Fruit fly (Drosophila melanogaster) whole organism, embryonic: Measurements from ENCODE around the gene CG15449.

ENCODE experiments used
- Aef1 ChIP-seq: fragments of 200-800 bp; sonication (Bioruptor generic); IDR thresholded peaks from 3 replicates; pipeline ENCODE4 v1.3.6; 2022; ENCODE audit warnings: missing biosample characterization, missing genetic modification characterization
- BEAF-32 ChIP-seq: fragments of 200-800 bp; sonication (Bioruptor generic); optimal IDR thresholded peaks from 3 replicates; lab custom pipeline; 2017; ENCODE audit warnings: missing biosample characterization, missing genetic modification characterization, mild to moderate bottlenecking, moderate library complexity, missing genetic modification reagents
- CG10209 ChIP-seq: fragments of 200-800 bp; sonication (Bioruptor generic); optimal IDR thresholded peaks from 3 replicates; lab custom pipeline; 2017; ENCODE audit warnings: missing biosample characterization, mild to moderate bottlenecking, missing genetic modification characterization, missing genetic modification reagents
- CG11247 ChIP-seq: fragments of 200-800 bp; sonication (Bioruptor generic); IDR thresholded peaks from 2 replicates; pipeline ENCODE4 v1.3.6; 2022; ENCODE audit warnings: missing biosample characterization, missing genetic modification characterization
- CG12219 ChIP-seq: fragments of 200-800 bp; sonication (Bioruptor generic); optimal IDR thresholded peaks from 3 replicates; lab custom pipeline; 2018; ENCODE audit warnings: missing biosample characterization, mild to moderate bottlenecking, missing genetic modification characterization
- CG14014 ChIP-seq: fragments of 200-800 bp; sonication (Bioruptor generic); IDR thresholded peaks from 2 replicates; pipeline ENCODE4 v1.3.6; 2022; ENCODE audit warnings: missing biosample characterization, missing genetic modification characterization
- CG14441 ChIP-seq: fragments of 200-800 bp; sonication (Bioruptor generic); IDR thresholded peaks from 2 replicates; pipeline ENCODE4 v1.3.6; 2022; ENCODE audit warnings: missing biosample characterization, missing genetic modification characterization
- CG17328 ChIP-seq: fragments of 200-800 bp; sonication (Bioruptor generic); IDR thresholded peaks from 2 replicates; pipeline ENCODE4 v1.3.6; 2022; ENCODE audit warnings: missing biosample characterization, missing genetic modification characterization
- CG17912 ChIP-seq: fragments of 200-800 bp; sonication (Bioruptor generic); optimal IDR thresholded peaks from 2 replicates; lab custom pipeline; 2018; ENCODE audit warnings: missing biosample characterization, mild to moderate bottlenecking, missing genetic modification characterization
- CG18262 ChIP-seq: fragments of 200-800 bp; optimal IDR thresholded peaks from 3 replicates; lab custom pipeline; 2019; ENCODE audit warnings: missing biosample characterization, mild to moderate bottlenecking, missing genetic modification characterization, moderate library complexity
- CG18764 ChIP-seq: fragments of 200-800 bp; sonication (Bioruptor generic); optimal IDR thresholded peaks from 3 replicates; lab custom pipeline; 2016; ENCODE audit warnings: missing biosample characterization, missing genetic modification characterization
- CG2678 ChIP-seq: fragments of 200-800 bp; sonication (Bioruptor generic); optimal IDR thresholded peaks from 3 replicates; lab custom pipeline; 2019; ENCODE audit warnings: missing biosample characterization, mild to moderate bottlenecking, missing genetic modification characterization, moderate library complexity
- CG32772 ChIP-seq: fragments of 200-800 bp; sonication (Bioruptor generic); IDR thresholded peaks from 2 replicates; pipeline ENCODE4 v1.3.6; 2022; ENCODE audit warnings: missing biosample characterization, missing genetic modification characterization
- CG34376 ChIP-seq: fragments of 200-800 bp; sonication (Bioruptor generic); optimal IDR thresholded peaks from 2 replicates; lab custom pipeline; 2018; ENCODE audit warnings: missing biosample characterization, mild to moderate bottlenecking, missing genetic modification characterization
- CG3726 ChIP-seq: fragments of 200-800 bp; sonication (Bioruptor generic); IDR thresholded peaks from 3 replicates; pipeline ENCODE4, ENCODE4 v1.3.6; 2022; ENCODE audit warnings: missing biosample characterization, missing genetic modification characterization
- CG4282 ChIP-seq: fragments of 200-800 bp; sonication (Bioruptor generic); optimal IDR thresholded peaks from 2 replicates; lab custom pipeline; 2016; ENCODE audit warnings: missing biosample characterization, missing genetic modification characterization
- CG4360 ChIP-seq: fragments of 200-800 bp; sonication (Bioruptor generic); IDR thresholded peaks from 2 replicates; pipeline ENCODE4 v1.3.6; 2022; ENCODE audit warnings: missing biosample characterization, missing genetic modification characterization
- CG4617 ChIP-seq: fragments of 200-800 bp; sonication (Bioruptor generic); optimal IDR thresholded peaks from 3 replicates; lab custom pipeline; 2016; ENCODE audit warnings: missing biosample characterization, missing genetic modification characterization, borderline replicate concordance
- CG6689 ChIP-seq: fragments of 200-800 bp; sonication (Bioruptor generic); IDR thresholded peaks from 2 replicates; pipeline ENCODE4 v1.3.6; 2022; ENCODE audit warnings: missing biosample characterization, missing genetic modification characterization
- CG6791 ChIP-seq: fragments of 200-800 bp; sonication (Bioruptor generic); IDR thresholded peaks from 3 replicates; pipeline ENCODE4 v1.3.6; 2022; ENCODE audit warnings: missing biosample characterization, missing genetic modification characterization; ENCODE audit not compliant: partially characterized antibody
- CG9437 ChIP-seq: fragments of 200-800 bp; sonication (Bioruptor generic); optimal IDR thresholded peaks from 2 replicates; lab custom pipeline; 2018; ENCODE audit warnings: missing biosample characterization, mild to moderate bottlenecking, missing genetic modification characterization
- Camta ChIP-seq: fragments of 200-800 bp; sonication (Bioruptor generic); optimal IDR thresholded peaks from 2 replicates; lab custom pipeline; 2016; ENCODE audit warnings: missing biosample characterization, missing genetic modification characterization
- Dp ChIP-seq: fragments of 200-800 bp; sonication (Bioruptor generic); optimal IDR thresholded peaks from 2 replicates; lab custom pipeline; 2018; ENCODE audit warnings: missing biosample characterization, mild to moderate bottlenecking, missing genetic modification characterization, moderate library complexity
- Elba2 ChIP-seq: fragments of 200-800 bp; sonication (Bioruptor generic); optimal IDR thresholded peaks from 3 replicates; lab custom pipeline; 2016; ENCODE audit warnings: missing biosample characterization, missing genetic modification characterization
- HmgZ ChIP-seq: fragments of 200-800 bp; sonication (Bioruptor generic); optimal IDR thresholded peaks from 2 replicates; lab custom pipeline; 2018; ENCODE audit warnings: missing biosample characterization, mild to moderate bottlenecking, missing genetic modification characterization
- Lhr ChIP-seq: fragments of 200-800 bp; sonication (Bioruptor generic); optimal IDR thresholded peaks from 3 replicates; lab custom pipeline; 2017; ENCODE audit warnings: mild to moderate bottlenecking, missing biosample characterization, missing genetic modification reagents, missing genetic modification characterization
- MBD-R2 ChIP-seq: fragments of 200-800 bp; sonication (Bioruptor generic); IDR thresholded peaks from 2 replicates; pipeline ENCODE4 v1.3.6; 2022; ENCODE audit warnings: missing biosample characterization, missing genetic modification characterization
- NFAT ChIP-seq: fragments of 200-800 bp; sonication (Bioruptor generic); IDR thresholded peaks from 2 replicates; pipeline ENCODE4 v1.3.6; 2022; ENCODE audit warnings: missing biosample characterization, missing genetic modification characterization
- Pdp1 ChIP-seq, 2 experiments: fragments of 200-800 bp; sonication (Bioruptor generic); optimal IDR thresholded peaks; 3 replicates each; lab custom pipeline; 2016; ENCODE audit warnings: missing biosample characterization in 2 of 2, missing genetic modification characterization in 2 of 2, mild to moderate bottlenecking in 1 of 2, moderate library complexity in 1 of 2
- ap ChIP-seq: fragments of 200-800 bp; sonication (Bioruptor generic); IDR thresholded peaks from 2 replicates; pipeline ENCODE4 v1.3.6; 2022; ENCODE audit warnings: missing biosample characterization, missing genetic modification characterization
- ara ChIP-seq: fragments of 200-800 bp; sonication (Bioruptor generic); IDR thresholded peaks from 2 replicates; pipeline ENCODE4 v1.3.6; 2022; ENCODE audit warnings: missing biosample characterization, missing genetic modification characterization
- br ChIP-seq: fragments of >200 bp; optimal IDR thresholded peaks from 2 replicates; lab custom pipeline; 2017
- chn ChIP-seq: fragments of 200-800 bp; sonication (Bioruptor generic); optimal IDR thresholded peaks from 2 replicates; lab custom pipeline; 2016; ENCODE audit warnings: missing biosample characterization, missing genetic modification characterization
- crc ChIP-seq: fragments of 200-800 bp; sonication (Bioruptor generic); optimal IDR thresholded peaks from 2 replicates; lab custom pipeline; 2016; ENCODE audit warnings: missing biosample characterization, missing genetic modification characterization
- croc ChIP-seq: fragments of 200-800 bp; sonication (Bioruptor generic); conservative IDR thresholded peaks from 3 replicates; pipeline ENCODE4 v1.3.6; 2022; ENCODE audit warnings: missing biosample characterization, missing genetic modification characterization
- dati ChIP-seq: fragments of 200-800 bp; sonication (Bioruptor generic); IDR thresholded peaks from 2 replicates; pipeline ENCODE4 v1.3.6; 2022; ENCODE audit warnings: missing biosample characterization, missing genetic modification characterization
- dm ChIP-seq: fragments of 200-800 bp; sonication (Bioruptor generic); optimal IDR thresholded peaks from 3 replicates; lab custom pipeline; 2016; ENCODE audit warnings: missing biosample characterization, missing genetic modification characterization
- emc ChIP-seq: fragments of 200-800 bp; sonication (Bioruptor generic); optimal IDR thresholded peaks from 2 replicates; lab custom pipeline; 2016; ENCODE audit warnings: missing biosample characterization, missing genetic modification characterization
- gro ChIP-seq: fragments of 200-800 bp; sonication (Bioruptor generic); optimal IDR thresholded peaks from 2 replicates; lab custom pipeline; 2016; ENCODE audit warnings: missing biosample characterization, missing genetic modification characterization
- ken ChIP-seq: fragments of 200-800 bp; sonication (Bioruptor generic); IDR thresholded peaks from 3 replicates; pipeline ENCODE4 v1.3.6; 2022; ENCODE audit warnings: missing biosample characterization, missing genetic modification characterization
- knrl ChIP-seq: fragments of 200-800 bp; sonication (Bioruptor generic); IDR thresholded peaks from 3 replicates; pipeline ENCODE4 v1.3.6; 2022; ENCODE audit warnings: missing biosample characterization, missing genetic modification characterization; ENCODE audit not compliant: partially characterized antibody
- pan ChIP-seq, 4 experiments: fragments of >200 bp in 3 of 4; fragments of 200-800 bp in 1 of 4; sonication (Bioruptor generic) in 1 of 4; optimal IDR thresholded peaks in 3 of 4; IDR thresholded peaks in 1 of 4; 2 replicates each; pipeline versions ENCODE4 v1.3.6 to Lab custom; 2017 to 2022; ENCODE audit warnings: missing biosample characterization in 2 of 4, missing genetic modification characterization in 2 of 4, mixed read lengths in 1 of 4
- phol ChIP-seq: fragments of 200-800 bp; sonication (Bioruptor generic); optimal IDR thresholded peaks from 3 replicates; lab custom pipeline; 2018; ENCODE audit warnings: missing biosample characterization, mild to moderate bottlenecking, missing genetic modification characterization, moderate library complexity
- pum ChIP-seq: fragments of 200-800 bp; sonication (Bioruptor generic); optimal IDR thresholded peaks from 2 replicates; lab custom pipeline; 2016; ENCODE audit warnings: missing biosample characterization, missing genetic modification characterization
- ranshi ChIP-seq: fragments of 200-800 bp; sonication (Bioruptor generic); IDR thresholded peaks from 2 replicates; pipeline ENCODE4 v1.3.6; 2022; ENCODE audit warnings: missing biosample characterization, missing genetic modification characterization
- ssp ChIP-seq: fragments of 200-800 bp; sonication (Bioruptor generic); IDR thresholded peaks from 2 replicates; pipeline ENCODE4 v1.3.6; 2022; ENCODE audit warnings: missing biosample characterization, missing genetic modification characterization
- stc ChIP-seq: fragments of 200-800 bp; sonication (Bioruptor generic); IDR thresholded peaks from 2 replicates; pipeline ENCODE4 v1.3.6; 2022; ENCODE audit warnings: missing biosample characterization, missing genetic modification characterization
- tup ChIP-seq: fragments of 200-800 bp; sonication (Bioruptor generic); optimal IDR thresholded peaks from 2 replicates; lab custom pipeline; 2016; ENCODE audit warnings: missing biosample characterization, mild to moderate bottlenecking, missing genetic modification characterization, moderate library complexity
- yki ChIP-seq: fragments of >200 bp; optimal IDR thresholded peaks from 3 replicates; lab custom pipeline; 2018

CG15449 gene

dm6 chrX:21042638-21043513 lies 2.5 kb upstream of the CG15449 start (continued):
- TF ChIP-seq CG12219 = peak; percentile 82
- TF ChIP-seq CG17912 (GFP tag; lab: Kevin White, UChicago) = no peak
- no peak for TF ChIP-seq dati
- 0 out of 3 replicates have a peak, but pooled peaks have one; percentile 66 for TF ChIP-seq CG3726 (GFP tag; lab: Robert Waterston, UW)
- TF ChIP-seq knrl (GFP tag; lab: Robert Waterston, UW) = 0 out of 3 replicates have a peak, but pooled peaks have one; percentile 33
- peak; percentile 27 for TF ChIP-seq CG4617
- peak; percentile 93 for TF ChIP-seq stc (GFP tag; lab: Robert Waterston, UW)
- TF ChIP-seq gro (GFP tag; lab: Kevin White, UChicago) = peak; percentile 5
- TF ChIP-seq CG18262 (tag; lab: Kevin White, UChicago) = peak; percentile 90
- TF ChIP-seq NFAT (GFP tag; lab: Robert Waterston, UW) = peak; percentile 76
- TF ChIP-seq emc (GFP tag; lab: Kevin White, UChicago) = no peak
- TF ChIP-seq CG32772 (GFP tag; lab: Robert Waterston, UW) = peak; percentile 84
- peak; percentile 91 for TF ChIP-seq CG6689 (GFP tag; lab: Robert Waterston, UW)
- no peak for TF ChIP-seq Elba2 (GFP tag; lab: Kevin White, UChicago)
- TF ChIP-seq CG4282 (GFP tag; lab: Kevin White, UChicago) = no peak
- no peak for TF ChIP-seq dm (GFP tag; lab: Kevin White, UChicago)
- TF ChIP-seq ara (GFP tag; lab: Robert Waterston, UW) = peak; percentile 89
- TF ChIP-seq CG34376 (GFP tag; lab: Kevin White, UChicago) = peak; percentile 62
- TF ChIP-seq pum (GFP tag; lab: Kevin White, UChicago) = no peak
- TF ChIP-seq Camta (GFP tag; lab: Kevin White, UChicago) = no peak
- peak; percentile 84 for TF ChIP-seq CG14014 (GFP tag; lab: Robert Waterston, UW)
- peak; percentile 52; the same call in 1 of the 2 replicates for TF ChIP-seq MBD-R2 (GFP tag; lab: Robert Waterston, UW)
- peak; percentile 65 for TF ChIP-seq CG4360 (GFP tag; lab: Robert Waterston, UW)
- TF ChIP-seq CG18764 (GFP tag; lab: Kevin White, UChicago) = peak; percentile 61
- peak; percentile 91 for TF ChIP-seq CG17328 (GFP tag; lab: Robert Waterston, UW)
- TF ChIP-seq yki (lab: Kevin White, UChicago) = no peak
- peak; percentile 81 for TF ChIP-seq ap (GFP tag; lab: Robert Waterston, UW)
- TF ChIP-seq Aef1 = peak; percentile 85
- TF ChIP-seq chn (GFP tag; lab: Kevin White, UChicago) = no peak
- TF ChIP-seq Pdp1 (GFP tag; optimal IDR thresholded peaks at IDR 0.05; lab: Kevin White, UChicago) = peak in 1 of 2 experiments; percentile 28
- peak; percentile 79 for TF ChIP-seq croc
- TF ChIP-seq CG10209 = peak; percentile 89
- peak; percentile 90 for TF ChIP-seq phol (tag; lab: Kevin White, UChicago)
- TF ChIP-seq Lhr = peak; percentile 33
- no peak for TF ChIP-seq pan (optimal IDR thresholded peaks at IDR 0.05; lab: Kevin White, UChicago)
- peak in 1 of 2 experiments; percentile 92 for TF ChIP-seq pan (GFP tag; optimal IDR thresholded peaks at IDR 0.05 in 1 of 2, IDR thresholded peaks at IDR 0.05 in 1 of 2)
- TF ChIP-seq CG11247 (GFP tag; lab: Robert Waterston, UW) = peak; percentile 86
- no peak for TF ChIP-seq br (lab: Kevin White, UChicago)
- TF ChIP-seq HmgZ = peak; percentile 91
- no peak for TF ChIP-seq BEAF-32 (GFP tag; lab: Kevin White, UChicago)
- peak; percentile 89 for TF ChIP-seq ranshi (GFP tag; lab: Robert Waterston, UW)
- peak; percentile 71 for TF ChIP-seq CG9437 (GFP tag; lab: Kevin White, UChicago)
- TF ChIP-seq crc (GFP tag; lab: Kevin White, UChicago) = no peak
- peak; percentile 75; the same call in 2 of the 3 replicates for TF ChIP-seq ken (GFP tag; lab: Robert Waterston, UW)
- peak; percentile 88 for TF ChIP-seq CG14441 (GFP tag; lab: Robert Waterston, UW)
- TF ChIP-seq Dp (GFP tag; lab: Kevin White, UChicago) = no peak
- TF ChIP-seq CG6791 (GFP tag; lab: Robert Waterston, UW) = no peak
- TF ChIP-seq CG2678 = peak; percentile 94
- peak; percentile 70 for TF ChIP-seq ssp (GFP tag; lab: Robert Waterston, UW)
- peak; percentile 31 for TF ChIP-seq tup (GFP tag; lab: Kevin White, UChicago)
